Worm (Caenorhabditis elegans): ENCODE data around the gene igcm-2.

ce11 chrX:6338446-6338845 is 52.9 kb downstream of the igcm-2 start:
- no peak for TF ChIP-seq elt-3 (tag; optimal IDR thresholded peaks at IDR 0.05)
- no peak for TF ChIP-seq ama-1 (optimal IDR thresholded peaks at IDR 0.05)
- no peak for TF ChIP-seq elt-1 (tag; optimal IDR thresholded peaks at IDR 0.05)
- no peak for TF ChIP-seq sea-2 (GFP tag; optimal IDR thresholded peaks at IDR 0.05)
- TF ChIP-seq nhr-23 (tag; optimal IDR thresholded peaks at IDR 0.05): no peak
- no peak for TF ChIP-seq ztf-11 (tag; optimal IDR thresholded peaks at IDR 0.05)
- TF ChIP-seq tbx-2 (tag; optimal IDR thresholded peaks at IDR 0.05): no peak
- no peak for TF ChIP-seq nhr-77 (tag; optimal IDR thresholded peaks at IDR 0.05)

Measured in whole organism, L3 larva.